Fruit fly (Drosophila melanogaster) whole organism, embryonic: Measurements from ENCODE around the gene CG7551.

ENCODE experiments used
- Adf1 ChIP-seq: fragments of 200-800 bp; sonication (Bioruptor generic); IDR thresholded peaks from 2 replicates; pipeline ENCODE4 v1.3.6; 2022; ENCODE audit warnings: missing biosample characterization, missing genetic modification characterization
- Awh ChIP-seq: fragments of 200-800 bp; sonication (Bioruptor generic); IDR thresholded peaks from 2 replicates; pipeline ENCODE4, ENCODE4 v1.3.6; 2022; ENCODE audit warnings: missing biosample characterization, missing genetic modification characterization
- CG10209 ChIP-seq: fragments of 200-800 bp; sonication (Bioruptor generic); optimal IDR thresholded peaks from 3 replicates; lab custom pipeline; 2017; ENCODE audit warnings: missing biosample characterization, mild to moderate bottlenecking, missing genetic modification characterization, missing genetic modification reagents
- CG10979 ChIP-seq: fragments of 200-800 bp; sonication (Bioruptor generic); optimal IDR thresholded peaks from 2 replicates; lab custom pipeline; 2018; ENCODE audit warnings: missing biosample characterization, mild to moderate bottlenecking, missing genetic modification characterization, moderate library complexity
- CG12071 ChIP-seq: fragments of 200-800 bp; sonication (Bioruptor generic); optimal IDR thresholded peaks from 3 replicates; lab custom pipeline; 2018; ENCODE audit warnings: missing biosample characterization, mild to moderate bottlenecking, missing genetic modification characterization
- CG12744 ChIP-seq: fragments of 200-800 bp; sonication (Bioruptor generic); optimal IDR thresholded peaks from 2 replicates; lab custom pipeline; 2016; ENCODE audit warnings: missing biosample characterization, missing genetic modification characterization
- CG12942 ChIP-seq: fragments of 200-800 bp; sonication (Bioruptor generic); optimal IDR thresholded peaks from 3 replicates; lab custom pipeline; 2016; ENCODE audit warnings: missing biosample characterization, missing genetic modification characterization
- CG13123 ChIP-seq: fragments of 200-800 bp; sonication (Bioruptor generic); optimal IDR thresholded peaks from 2 replicates; lab custom pipeline; 2016; ENCODE audit warnings: missing biosample characterization, missing genetic modification characterization
- CG13775 ChIP-seq: fragments of 200-800 bp; sonication (Bioruptor generic); optimal IDR thresholded peaks from 3 replicates; lab custom pipeline; 2017; ENCODE audit warnings: missing biosample characterization, mild to moderate bottlenecking, missing genetic modification characterization
- CG17361 ChIP-seq: fragments of 200-800 bp; sonication (Bioruptor generic); IDR thresholded peaks from 3 replicates; pipeline ENCODE4 v1.3.6; 2022; ENCODE audit warnings: missing biosample characterization, missing genetic modification characterization
- CG18262 ChIP-seq: fragments of 200-800 bp; optimal IDR thresholded peaks from 3 replicates; lab custom pipeline; 2019; ENCODE audit warnings: missing biosample characterization, mild to moderate bottlenecking, missing genetic modification characterization, moderate library complexity
- CG18619 ChIP-seq: fragments of 200-800 bp; sonication (Bioruptor generic); optimal IDR thresholded peaks from 3 replicates; lab custom pipeline; 2017; ENCODE audit warnings: missing biosample characterization, mild to moderate bottlenecking, missing genetic modification characterization
- CG2120 ChIP-seq: fragments of 200-800 bp; sonication (Bioruptor generic); optimal IDR thresholded peaks from 3 replicates; lab custom pipeline; 2016; ENCODE audit warnings: missing biosample characterization, missing genetic modification characterization
- CG30403 ChIP-seq: fragments of 200-800 bp; sonication (Bioruptor generic); optimal IDR thresholded peaks from 3 replicates; lab custom pipeline; 2016; ENCODE audit warnings: missing biosample characterization, missing genetic modification characterization
- CG32767 ChIP-seq: fragments of 200-800 bp; sonication (Bioruptor generic); IDR thresholded peaks from 2 replicates; pipeline ENCODE4 v1.3.6; 2022; ENCODE audit warnings: missing biosample characterization, missing genetic modification characterization
- CG4707 ChIP-seq: fragments of 200-800 bp; sonication (Bioruptor generic); optimal IDR thresholded peaks from 2 replicates; lab custom pipeline; 2018; ENCODE audit warnings: missing biosample characterization, mild to moderate bottlenecking, missing genetic modification characterization, moderate library complexity
- CG6654 ChIP-seq: fragments of 200-800 bp; sonication (Bioruptor generic); optimal IDR thresholded peaks from 2 replicates; lab custom pipeline; 2017; ENCODE audit warnings: missing biosample characterization, mild to moderate bottlenecking, missing genetic modification characterization
- CG7357 ChIP-seq: fragments of 200-800 bp; sonication (Bioruptor generic); IDR thresholded peaks from 3 replicates; pipeline ENCODE4 v1.3.6; 2022; ENCODE audit warnings: missing biosample characterization, missing genetic modification characterization
- CG9609 ChIP-seq: fragments of 200-800 bp; sonication (Bioruptor generic); optimal IDR thresholded peaks from 3 replicates; lab custom pipeline; 2016; ENCODE audit warnings: missing biosample characterization, missing genetic modification characterization
- CG9876 ChIP-seq: fragments of 200-800 bp; sonication (Bioruptor generic); optimal IDR thresholded peaks from 2 replicates; lab custom pipeline; 2016; ENCODE audit warnings: missing biosample characterization, missing genetic modification characterization
- Chrac-16 ChIP-seq: fragments of 200-800 bp; sonication (Bioruptor generic); optimal IDR thresholded peaks from 3 replicates; lab custom pipeline; 2016; ENCODE audit warnings: missing biosample characterization, missing genetic modification characterization
- E2f1 ChIP-seq: fragments of 200-800 bp; sonication (Bioruptor generic); IDR thresholded peaks from 2 replicates; pipeline ENCODE4 v1.3.6; 2022; ENCODE audit warnings: missing biosample characterization, missing genetic modification characterization
- HHEX ChIP-seq: fragments of 200-800 bp; sonication (Bioruptor generic); optimal IDR thresholded peaks from 3 replicates; lab custom pipeline; 2017; ENCODE audit warnings: missing biosample characterization, mild to moderate bottlenecking, missing genetic modification characterization, missing genetic modification reagents
- Hr51 ChIP-seq, 2 experiments: fragments of 200-800 bp; sonication (Bioruptor generic); optimal IDR thresholded peaks; 2 replicates in 1 of 2; 3 replicates in 1 of 2; lab custom pipeline; 2016 to 2018; ENCODE audit warnings: missing biosample characterization in 2 of 2, missing genetic modification characterization in 2 of 2, mild to moderate bottlenecking in 1 of 2, moderate library complexity in 1 of 2
- MBD-R2 ChIP-seq: fragments of 200-800 bp; sonication (Bioruptor generic); IDR thresholded peaks from 2 replicates; pipeline ENCODE4 v1.3.6; 2022; ENCODE audit warnings: missing biosample characterization, missing genetic modification characterization
- Mad ChIP-seq: fragments of 200-800 bp; sonication (Bioruptor generic); optimal IDR thresholded peaks from 2 replicates; lab custom pipeline; 2016; ENCODE audit warnings: missing biosample characterization, missing genetic modification characterization
- Med ChIP-seq: fragments of 200-800 bp; sonication (Bioruptor generic); peaks from one replicate; lab custom pipeline; 2016; ENCODE audit warnings: missing biosample characterization, missing genetic modification characterization, mild to moderate bottlenecking, inconsistent platforms, moderate library complexity
- Mes4 ChIP-seq: fragments of 200-800 bp; sonication (Bioruptor generic); optimal IDR thresholded peaks from 2 replicates; lab custom pipeline; 2016; ENCODE audit warnings: missing biosample characterization, missing genetic modification characterization
- Mrtf ChIP-seq: fragments of 200-800 bp; sonication (Bioruptor generic); IDR thresholded peaks from 3 replicates; pipeline ENCODE4 v1.3.6; 2022; ENCODE audit warnings: missing biosample characterization, missing genetic modification characterization
- Oaz ChIP-seq: fragments of 200-800 bp; sonication (Bioruptor generic); IDR thresholded peaks from 2 replicates; pipeline ENCODE4 v1.3.6; 2022; ENCODE audit warnings: missing biosample characterization, missing genetic modification characterization
- PHDP ChIP-seq: fragments of 200-800 bp; sonication (Bioruptor generic); optimal IDR thresholded peaks from 3 replicates; lab custom pipeline; 2018; ENCODE audit warnings: missing biosample characterization, mild to moderate bottlenecking, missing genetic modification characterization, moderate library complexity
- Pdp1 ChIP-seq, 2 experiments: fragments of 200-800 bp; sonication (Bioruptor generic); optimal IDR thresholded peaks; 3 replicates each; lab custom pipeline; 2016; ENCODE audit warnings: missing biosample characterization in 2 of 2, missing genetic modification characterization in 2 of 2, mild to moderate bottlenecking in 1 of 2, moderate library complexity in 1 of 2
- Sry-β ChIP-seq: fragments of 200-800 bp; sonication (Bioruptor generic); optimal IDR thresholded peaks from 2 replicates; lab custom pipeline; 2018; ENCODE audit warnings: missing biosample characterization, mild to moderate bottlenecking, missing genetic modification characterization, moderate library complexity
- Ssrp ChIP-seq: fragments of 200-800 bp; sonication (Bioruptor generic); optimal IDR thresholded peaks from 2 replicates; lab custom pipeline; 2018; ENCODE audit warnings: missing biosample characterization, mild to moderate bottlenecking, missing genetic modification characterization, moderate library complexity
- ase ChIP-seq: fragments of 200-800 bp; sonication (Bioruptor generic); IDR thresholded peaks from 3 replicates; pipeline ENCODE4 v1.3.6; 2022; ENCODE audit warnings: missing biosample characterization, missing genetic modification characterization
- bowl ChIP-seq: fragments of 200-800 bp; sonication (Bioruptor generic); IDR thresholded peaks from 2 replicates; pipeline ENCODE4 v1.3.6; 2022; ENCODE audit warnings: missing biosample characterization, missing genetic modification characterization
- br ChIP-seq: fragments of >200 bp; optimal IDR thresholded peaks from 2 replicates; lab custom pipeline; 2017
- chn ChIP-seq: fragments of 200-800 bp; sonication (Bioruptor generic); optimal IDR thresholded peaks from 2 replicates; lab custom pipeline; 2016; ENCODE audit warnings: missing biosample characterization, missing genetic modification characterization
- ems ChIP-seq: fragments of 200-800 bp; sonication (Bioruptor generic); optimal IDR thresholded peaks from 3 replicates; lab custom pipeline; 2016; ENCODE audit warnings: missing biosample characterization, missing genetic modification characterization
- en ChIP-seq: fragments of 200-800 bp; sonication (Bioruptor generic); optimal IDR thresholded peaks from 2 replicates; lab custom pipeline; 2016; ENCODE audit warnings: missing biosample characterization, missing genetic modification characterization
- fd3F ChIP-seq: fragments of 200-800 bp; sonication (Bioruptor generic); optimal IDR thresholded peaks from 2 replicates; lab custom pipeline; 2018; ENCODE audit warnings: missing biosample characterization, mild to moderate bottlenecking, missing genetic modification characterization, moderate library complexity
- ham ChIP-seq: fragments of 200-800 bp; sonication (Bioruptor generic); IDR thresholded peaks from 2 replicates; pipeline ENCODE4 v1.3.6; 2022; ENCODE audit warnings: missing biosample characterization, missing genetic modification characterization
- ind ChIP-seq: fragments of 200-800 bp; sonication (Bioruptor generic); optimal IDR thresholded peaks from 3 replicates; lab custom pipeline; 2016; ENCODE audit warnings: missing biosample characterization, missing genetic modification characterization
- ken ChIP-seq: fragments of 200-800 bp; sonication (Bioruptor generic); IDR thresholded peaks from 3 replicates; pipeline ENCODE4 v1.3.6; 2022; ENCODE audit warnings: missing biosample characterization, missing genetic modification characterization
- nom ChIP-seq: fragments of 200-800 bp; sonication (Bioruptor generic); optimal IDR thresholded peaks from 2 replicates; lab custom pipeline; 2017; ENCODE audit warnings: missing biosample characterization, missing genetic modification characterization, mild to moderate bottlenecking, moderate library complexity, missing genetic modification reagents
- pan ChIP-seq, 4 experiments: fragments of >200 bp in 3 of 4; fragments of 200-800 bp in 1 of 4; sonication (Bioruptor generic) in 1 of 4; optimal IDR thresholded peaks in 3 of 4; IDR thresholded peaks in 1 of 4; 2 replicates each; pipeline versions ENCODE4 v1.3.6 to Lab custom; 2017 to 2022; ENCODE audit warnings: missing biosample characterization in 2 of 4, missing genetic modification characterization in 2 of 4, mixed read lengths in 1 of 4
- phol ChIP-seq: fragments of 200-800 bp; sonication (Bioruptor generic); optimal IDR thresholded peaks from 3 replicates; lab custom pipeline; 2018; ENCODE audit warnings: missing biosample characterization, mild to moderate bottlenecking, missing genetic modification characterization, moderate library complexity
- repo ChIP-seq: fragments of 200-800 bp; sonication (Bioruptor generic); optimal IDR thresholded peaks from 2 replicates; lab custom pipeline; 2016; ENCODE audit warnings: missing biosample characterization, missing genetic modification characterization
- vvl ChIP-seq: fragments of 200-800 bp; sonication (Bioruptor generic); IDR thresholded peaks from 2 replicates; pipeline ENCODE4 v1.3.6; 2022; ENCODE audit warnings: missing biosample characterization, missing genetic modification characterization
- zen2 ChIP-seq: fragments of 200-800 bp; sonication (Bioruptor generic); IDR thresholded peaks from 3 replicates; pipeline ENCODE4 v1.3.6; 2022; ENCODE audit warnings: missing biosample characterization, missing genetic modification characterization; ENCODE audit not compliant: partially characterized antibody

CG7551 gene

dm6 chr3L:11448935-11449334 lies 9.4 kb upstream of the CG7551 start (continued):
- TF ChIP-seq CG32767 (GFP tag; lab: Robert Waterston, UW): peak; percentile 30; the same call in 1 of the 2 replicates
- peak; percentile 53 for TF ChIP-seq CG18262
- TF ChIP-seq Adf1 (GFP tag; lab: Robert Waterston, UW): no peak
- TF ChIP-seq Pdp1 (GFP tag; optimal IDR thresholded peaks at IDR 0.05; lab: Kevin White, UChicago): peak; percentile 41 to 52
- no peak for TF ChIP-seq br (lab: Kevin White, UChicago)
- TF ChIP-seq Ssrp (tag; lab: Kevin White, UChicago): peak; percentile 19
- TF ChIP-seq CG12071 (GFP tag; lab: Kevin White, UChicago): no peak
- peak; percentile 66 for TF ChIP-seq ken (GFP tag; lab: Robert Waterston, UW)
- TF ChIP-seq CG10209 (GFP tag; lab: Kevin White, UChicago): peak; percentile 46
- peak; percentile 78 for TF ChIP-seq vvl (GFP tag; lab: Robert Waterston, UW)
- 0 out of 3 replicates have a peak, but pooled peaks have one; percentile 10 for TF ChIP-seq CG7357 (GFP tag; lab: Robert Waterston, UW)
- TF ChIP-seq zen2 (GFP tag; lab: Robert Waterston, UW): no peak
- peak; percentile 21; the same call in 1 of the 2 replicates for TF ChIP-seq MBD-R2 (GFP tag; lab: Robert Waterston, UW)
- TF ChIP-seq CG6654: peak; percentile 31
- TF ChIP-seq ase: peak; percentile 32; the same call in 1 of the 3 replicates
- peak; percentile 54 for TF ChIP-seq chn (GFP tag; lab: Kevin White, UChicago)
- peak; percentile 58 for TF ChIP-seq CG30403 (GFP tag; lab: Kevin White, UChicago)
- TF ChIP-seq bowl (GFP tag; lab: Robert Waterston, UW): peak; percentile 29; the same call in 1 of the 2 replicates
- TF ChIP-seq CG9876 (GFP tag; lab: Kevin White, UChicago): peak; percentile 16
- peak; percentile 17 to 48 for TF ChIP-seq Hr51 (GFP tag; optimal IDR thresholded peaks at IDR 0.05; lab: Kevin White, UChicago)
- peak; percentile 0 for TF ChIP-seq CG13123 (GFP tag; lab: Kevin White, UChicago)
- peak; percentile 42 for TF ChIP-seq CG9609 (GFP tag; lab: Kevin White, UChicago)
- TF ChIP-seq repo (GFP tag; lab: Kevin White, UChicago): peak; percentile 42
- peak; percentile 32 for TF ChIP-seq PHDP (tag; lab: Kevin White, UChicago)
- no peak for TF ChIP-seq ems
- peak; percentile 41 for TF ChIP-seq Oaz (GFP tag; lab: Robert Waterston, UW)
- no peak for TF ChIP-seq pan (optimal IDR thresholded peaks at IDR 0.05; lab: Kevin White, UChicago)
- peak in 1 of 2 experiments; percentile 56 for TF ChIP-seq pan (GFP tag; optimal IDR thresholded peaks at IDR 0.05 in 1 of 2, IDR thresholded peaks at IDR 0.05 in 1 of 2)
- TF ChIP-seq nom (GFP tag; lab: Kevin White, UChicago): no peak
- TF ChIP-seq CG17361 (GFP tag; lab: Robert Waterston, UW): peak; percentile 44; the same call in 1 of the 3 replicates
- peak; percentile 8 for TF ChIP-seq CG12744 (GFP tag; lab: Kevin White, UChicago)
- peak; percentile 91 for TF ChIP-seq Med (GFP tag; lab: Kevin White, UChicago)
- peak; percentile 65 for TF ChIP-seq CG10979 (tag; lab: Kevin White, UChicago)
- TF ChIP-seq Mad (GFP tag; lab: Kevin White, UChicago): peak; percentile 16
- no peak for TF ChIP-seq en
- peak; percentile 34 for TF ChIP-seq HHEX (GFP tag; lab: Kevin White, UChicago)
- TF ChIP-seq ind (GFP tag; lab: Kevin White, UChicago): peak; percentile 56
- TF ChIP-seq phol (tag; lab: Kevin White, UChicago): peak; percentile 53
- TF ChIP-seq Mrtf (GFP tag; lab: Robert Waterston, UW): 0 out of 3 replicates have a peak, but pooled peaks have one; percentile 43
- peak; percentile 31 for TF ChIP-seq CG18619 (GFP tag; lab: Kevin White, UChicago)
- TF ChIP-seq E2f1 (GFP tag; lab: Robert Waterston, UW): peak; percentile 38; the same call in 1 of the 2 replicates
- TF ChIP-seq fd3F (GFP tag; lab: Kevin White, UChicago): peak; percentile 6
- TF ChIP-seq ham: no peak
- TF ChIP-seq CG12942 (GFP tag; lab: Kevin White, UChicago): no peak
- peak; percentile 53 for TF ChIP-seq CG2120 (GFP tag; lab: Kevin White, UChicago)
- peak; percentile 40 for TF ChIP-seq Mes4
- TF ChIP-seq Chrac-16 (GFP tag; lab: Kevin White, UChicago): peak; percentile 39
- no peak for TF ChIP-seq CG4707 (GFP tag; lab: Kevin White, UChicago)
- no peak for TF ChIP-seq Sry-β (GFP tag; lab: Kevin White, UChicago)
- no peak for TF ChIP-seq Awh (GFP tag; lab: Robert Waterston, UW)
- TF ChIP-seq CG13775: peak; percentile 34
